Worm (Caenorhabditis elegans): ENCODE results near the gene Y44A6C.1.

The Y44A6C.1 gene

DNA sequence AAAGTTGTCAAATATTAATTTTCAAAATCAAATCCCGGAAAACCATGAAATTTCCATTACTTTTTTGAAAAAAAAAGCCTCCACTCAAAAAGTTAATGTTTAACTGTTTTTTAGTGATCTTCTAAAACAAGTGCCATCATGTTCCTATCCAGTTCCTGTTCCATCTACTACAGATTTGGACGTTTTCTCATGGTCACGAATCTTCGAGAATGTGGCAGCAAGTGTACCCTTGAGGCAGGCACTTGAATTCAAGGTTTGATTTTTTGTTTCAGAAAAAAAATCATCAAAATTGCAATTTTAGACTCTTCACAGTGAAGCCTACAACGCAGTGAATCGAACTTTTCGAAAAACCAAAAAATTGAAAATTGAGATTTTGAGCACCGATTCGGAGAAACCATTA lies 783 bp downstream of the Y44A6C.1 start:
- TF ChIP-seq ama-1 (optimal IDR thresholded peaks at IDR 0.05) (peak; percentile 72), snpc-4 (tag; optimal IDR thresholded peaks at IDR 0.05) (no peak)

DNA sequence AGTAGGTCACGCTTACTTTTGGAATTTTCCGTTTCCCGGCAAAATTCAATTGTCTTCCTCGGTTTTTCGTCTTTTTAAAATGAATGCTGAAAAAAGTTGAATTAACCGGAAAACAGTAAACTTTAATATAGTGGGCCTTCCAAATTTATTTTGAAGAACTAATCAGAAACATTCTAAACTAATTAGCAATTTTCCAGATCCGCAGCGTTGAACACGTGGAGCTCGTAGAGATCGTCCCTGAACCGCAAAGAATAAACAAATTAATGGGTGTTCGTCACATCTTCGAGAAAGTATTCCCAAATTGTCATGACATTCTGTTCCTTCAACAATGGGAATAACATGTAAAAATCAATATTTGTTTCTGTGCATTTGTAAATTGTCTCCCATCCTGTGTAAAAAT lies 2.5 kb downstream of the Y44A6C.1 start:
- TF ChIP-seq elt-1 (tag; optimal IDR thresholded peaks at IDR 0.05), result no peak
- no peak for TF ChIP-seq nhr-237 (tag; optimal IDR thresholded peaks at IDR 0.05)
- no peak for TF ChIP-seq nhr-23 (tag; optimal IDR thresholded peaks at IDR 0.05)
- TF ChIP-seq nhr-43 (tag; optimal IDR thresholded peaks at IDR 0.05; ENCODE audit: poor library complexity, severe bottlenecking), result no peak
- no peak for TF ChIP-seq aly-2 (tag; optimal IDR thresholded peaks at IDR 0.05)
- TF ChIP-seq ceh-82 (tag; optimal IDR thresholded peaks at IDR 0.05), result no peak
- TF ChIP-seq lsy-12 (tag; optimal IDR thresholded peaks at IDR 0.05), result no peak
- no peak for TF ChIP-seq pqm-1 (tag; optimal IDR thresholded peaks at IDR 0.05)

DNA sequence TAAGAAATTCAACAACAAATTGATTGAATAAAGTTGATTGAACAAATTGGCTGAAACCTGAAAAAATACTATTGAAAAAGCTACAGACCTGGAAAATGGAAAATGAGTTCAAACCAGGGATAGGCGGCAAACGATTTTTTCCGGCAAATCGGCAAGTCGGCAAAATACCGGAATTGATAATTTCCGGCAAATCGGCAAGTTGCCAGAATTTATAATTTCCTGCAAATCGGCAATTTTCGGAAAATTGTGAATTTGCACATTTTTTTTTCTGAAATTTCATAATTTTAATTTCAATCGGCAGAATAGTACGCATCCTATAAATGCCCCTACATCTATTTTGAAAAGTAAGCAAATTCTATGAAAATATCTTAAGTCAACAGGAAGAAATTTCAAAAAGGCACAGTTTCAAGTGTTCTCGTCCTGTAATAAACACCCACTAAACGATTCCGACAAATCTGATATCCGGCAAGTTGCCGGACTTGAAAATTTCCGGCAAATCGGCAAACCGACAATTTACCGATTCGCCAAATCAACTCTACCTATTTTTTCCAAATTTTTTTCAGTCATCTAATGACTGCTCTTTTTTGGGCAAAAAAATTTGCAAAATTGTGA lies 3.2 kb downstream of the Y44A6C.1 start:
- TF ChIP-seq pha-4 (tag; optimal IDR thresholded peaks at IDR 0.05), result peak; percentile 7
- TF ChIP-seq nhr-25 (tag; optimal IDR thresholded peaks at IDR 0.05), result no peak
- TF ChIP-seq nhr-76 (tag; optimal IDR thresholded peaks at IDR 0.05), result no peak
- TF ChIP-seq ama-1 (optimal IDR thresholded peaks at IDR 0.05), result peak; percentile 88

DNA sequence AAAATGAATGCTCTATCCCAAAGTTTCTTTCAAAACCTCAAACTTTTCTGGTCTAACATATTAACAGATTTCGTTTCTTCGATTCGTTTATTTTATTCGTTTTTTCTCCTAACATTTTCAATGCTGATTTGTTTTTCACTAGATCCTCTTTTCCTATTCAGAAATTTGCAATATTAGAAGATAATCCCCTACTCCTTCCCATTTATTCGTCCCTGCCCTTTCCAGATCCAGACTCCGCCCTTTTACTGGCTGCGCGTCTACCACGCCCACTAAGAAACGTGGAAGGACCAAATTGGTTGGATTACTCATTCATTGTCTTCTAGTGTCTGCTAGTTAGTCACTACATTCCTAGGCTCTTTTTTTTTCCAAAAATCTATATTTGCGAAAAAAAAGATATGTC lies 8.2 kb downstream of the Y44A6C.1 start, which contains the start of gene Y44A6C.2:
Y44A6C.2 (plus strand) TSS at position 301 of the 400 bp plus-strand sequence.
- TF ChIP-seq eor-1 (tag; optimal IDR thresholded peaks at IDR 0.05) (no peak), ZK546.5 (tag; optimal IDR thresholded peaks at IDR 0.05) (no peak), nhr-43 (tag; optimal IDR thresholded peaks at IDR 0.05; ENCODE audit: poor library complexity, severe bottlenecking) (no peak), sea-2 (GFP tag; optimal IDR thresholded peaks at IDR 0.05) (no peak), egl-5 (tag; optimal IDR thresholded peaks at IDR 0.05) (no peak), ztf-11 (tag; optimal IDR thresholded peaks at IDR 0.05) (no peak), jun-1 (tag; optimal IDR thresholded peaks at IDR 0.05) (no peak), nhr-77 (tag; optimal IDR thresholded peaks at IDR 0.05) (no peak), unc-62 (GFP tag; optimal IDR thresholded peaks at IDR 0.05) (no peak), mdl-1 (tag; optimal IDR thresholded peaks at IDR 0.05) (no peak), R02D3.7 (tag; optimal IDR thresholded peaks at IDR 0.05) (no peak), nhr-237 (tag; optimal IDR thresholded peaks at IDR 0.05) (no peak), skn-1 (tag; optimal IDR thresholded peaks at IDR 0.05) (no peak), ceh-82 (tag; optimal IDR thresholded peaks at IDR 0.05) (no peak)

DNA sequence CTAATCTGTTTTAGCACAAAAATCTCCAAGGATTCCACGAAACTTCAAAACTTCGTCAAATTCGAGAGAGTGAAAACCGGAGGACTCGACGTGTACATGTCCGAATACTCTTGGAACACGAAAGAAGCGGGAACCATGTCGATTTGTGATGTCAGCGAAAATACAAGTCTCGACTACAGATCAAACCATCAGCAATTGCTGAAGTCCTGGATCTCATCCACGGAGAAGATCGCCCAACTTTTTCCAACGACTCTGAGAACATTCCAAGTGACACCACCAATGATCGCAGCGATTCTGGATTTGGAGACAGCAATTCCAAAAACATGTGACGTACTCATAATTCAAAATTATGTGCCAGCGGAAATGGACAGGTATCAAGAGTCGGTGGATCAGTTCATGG lies 8.7 kb downstream of the Y44A6C.1 start:
- TF ChIP-seq ceh-82 (tag; optimal IDR thresholded peaks at IDR 0.05), result no peak

DNA sequence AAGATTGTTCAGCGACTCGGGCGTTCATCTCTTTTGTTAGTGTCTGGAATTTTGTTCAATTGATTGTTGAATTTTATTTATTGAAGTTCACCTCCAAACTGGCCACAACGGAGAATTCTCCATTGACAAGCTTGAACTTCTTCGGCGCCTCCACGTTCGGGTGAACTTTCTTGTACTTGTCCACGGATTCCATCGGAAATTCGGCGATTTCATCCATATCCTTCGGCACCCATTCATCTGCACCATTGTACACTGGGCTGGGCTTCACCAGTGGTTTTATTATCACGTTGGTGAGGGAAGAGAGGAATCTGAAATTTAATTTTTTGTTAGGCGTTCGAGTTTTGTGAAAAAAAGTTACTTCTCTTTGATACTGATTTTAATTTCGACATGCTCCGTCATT lies 13.7 kb downstream of the Y44A6C.1 start:
- TF ChIP-seq nhr-43 (tag; optimal IDR thresholded peaks at IDR 0.05; ENCODE audit: poor library complexity, severe bottlenecking) (no peak), skn-1 (tag; optimal IDR thresholded peaks at IDR 0.05) (no peak), snpc-4 (tag; optimal IDR thresholded peaks at IDR 0.05) (no peak), ztf-4 (tag; optimal IDR thresholded peaks at IDR 0.05) (no peak), eor-1 (tag; optimal IDR thresholded peaks at IDR 0.05) (no peak), nhr-12 (tag; optimal IDR thresholded peaks at IDR 0.05) (no peak), R02D3.7 (tag; optimal IDR thresholded peaks at IDR 0.05) (no peak), ztf-11 (tag; optimal IDR thresholded peaks at IDR 0.05) (no peak), nhr-77 (tag; optimal IDR thresholded peaks at IDR 0.05) (no peak), lsy-12 (tag; optimal IDR thresholded peaks at IDR 0.05) (no peak), fos-1 (tag; optimal IDR thresholded peaks at IDR 0.05) (no peak), ceh-16 (tag; optimal IDR thresholded peaks at IDR 0.05) (no peak), mml-1 (tag; optimal IDR thresholded peaks at IDR 0.05) (no peak), nfya-1 (tag; optimal IDR thresholded peaks at IDR 0.05; ENCODE audit: insufficient read depth) (no peak), aly-2 (tag; optimal IDR thresholded peaks at IDR 0.05) (no peak), elt-3 (tag; optimal IDR thresholded peaks at IDR 0.05) (no peak), ceh-9 (tag; optimal IDR thresholded peaks at IDR 0.05) (no peak), hmg-11 (tag; optimal IDR thresholded peaks at IDR 0.05) (no peak), nhr-67 (tag; optimal IDR thresholded peaks at IDR 0.05) (no peak)
